ENCODE assay signal across 1 fruit fly cellular context in genomic region chr3R:9771519-9771972, dm6.
A peak's percentile ranks its signal among the peaks of the same experiment; 100 is the strongest.
TF ChIP-seq lines count a peak whose summit lies in the region.

TSS of gene CG9471 (minus strand) at chr3R:9771542.

TF ChIP-seq in whole organism, embryonic, 481 proteins besides CTCF, POLR2A, EP300 and RAD21 (continued from another document and continues in another):
- peak; percentile 75 for TF ChIP-seq run (tag; optimal IDR thresholded peaks at IDR 0.05; lab: Kevin White, UChicago)
- TF ChIP-seq CG10366 (GFP tag; IDR thresholded peaks at IDR 0.05; lab: Robert Waterston, UW), result peak; percentile 93
- peak; percentile 82 for TF ChIP-seq CG9437 (GFP tag; optimal IDR thresholded peaks at IDR 0.05; lab: Kevin White, UChicago)
- TF ChIP-seq slou (GFP tag; optimal IDR thresholded peaks at IDR 0.05; lab: Kevin White, UChicago), result peak; percentile 91
- peak; percentile 80 for TF ChIP-seq onecut (GFP tag; IDR thresholded peaks at IDR 0.05; lab: Robert Waterston, UW)
- peak; percentile 73 for TF ChIP-seq CG7271 (tag; optimal IDR thresholded peaks at IDR 0.05; lab: Kevin White, UChicago)
- TF ChIP-seq CG6654 (GFP tag; optimal IDR thresholded peaks at IDR 0.05; lab: Kevin White, UChicago), result peak; percentile 78
- TF ChIP-seq CG10147 (GFP tag; optimal IDR thresholded peaks at IDR 0.05; lab: Kevin White, UChicago), result peak; percentile 82
- peak; percentile 97 for TF ChIP-seq Ets65A (GFP tag; lab: Kevin White, UChicago)
- peak; percentile 88 for TF ChIP-seq Six4 (GFP tag; optimal IDR thresholded peaks at IDR 0.05; lab: Kevin White, UChicago)
- peak; percentile 83 for TF ChIP-seq CG12744 (GFP tag; optimal IDR thresholded peaks at IDR 0.05; lab: Kevin White, UChicago)
- peak; percentile 96 for TF ChIP-seq Ptx1 (GFP tag; IDR thresholded peaks at IDR 0.05; lab: Robert Waterston, UW)
- TF ChIP-seq Rfx (GFP tag; IDR thresholded peaks at IDR 0.05; lab: Robert Waterston, UW), result peak; percentile 93
- peak; percentile 85; the same call in 2 of the 3 replicates for TF ChIP-seq CG3726 (GFP tag; IDR thresholded peaks at IDR 0.05; lab: Robert Waterston, UW)
- peak; percentile 79 for TF ChIP-seq CG9876 (GFP tag; optimal IDR thresholded peaks at IDR 0.05; lab: Kevin White, UChicago)
- peak; percentile 91 for TF ChIP-seq CG13775 (GFP tag; optimal IDR thresholded peaks at IDR 0.05; lab: Kevin White, UChicago)
- peak; percentile 87 for TF ChIP-seq al (GFP tag; IDR thresholded peaks at IDR 0.05; lab: Robert Waterston, UW)
- TF ChIP-seq Hmr (GFP tag; optimal IDR thresholded peaks at IDR 0.05; lab: Kevin White, UChicago), result peak; percentile 92
- TF ChIP-seq CG10979 (tag; optimal IDR thresholded peaks at IDR 0.05; lab: Kevin White, UChicago), result peak; percentile 86
- peak; percentile 64 for TF ChIP-seq CG10274 (GFP tag; optimal IDR thresholded peaks at IDR 0.05; lab: Kevin White, UChicago)
- peak; percentile 94 for TF ChIP-seq CG32532 (GFP tag; IDR thresholded peaks at IDR 0.05; lab: Robert Waterston, UW)
- peak; percentile 80; the same call in 2 of the 3 replicates for TF ChIP-seq jigr1 (GFP tag; IDR thresholded peaks at IDR 0.05; lab: Robert Waterston, UW)
- peak; percentile 77 for TF ChIP-seq CG17912 (GFP tag; optimal IDR thresholded peaks at IDR 0.05; lab: Kevin White, UChicago)
- peak; percentile 89 for TF ChIP-seq Blimp-1 (GFP tag; optimal IDR thresholded peaks at IDR 0.05; lab: Kevin White, UChicago)
- peak; percentile 77 for TF ChIP-seq ken (GFP tag; IDR thresholded peaks at IDR 0.05; lab: Robert Waterston, UW)
- peak; percentile 87 for TF ChIP-seq CG15514 (GFP tag; optimal IDR thresholded peaks at IDR 0.05; lab: Kevin White, UChicago)
- peak; percentile 90 for TF ChIP-seq B-H1 (GFP tag; IDR thresholded peaks at IDR 0.05; lab: Robert Waterston, UW)
- no peak for TF ChIP-seq Doc3 (GFP tag; IDR thresholded peaks at IDR 0.05; lab: Robert Waterston, UW; ENCODE audit: partially characterized antibody)
- peak; percentile 90 for TF ChIP-seq CG7556 (GFP tag; optimal IDR thresholded peaks at IDR 0.05; lab: Kevin White, UChicago)
- peak; percentile 69 for TF ChIP-seq CG2116 (GFP tag; optimal IDR thresholded peaks at IDR 0.05; lab: Kevin White, UChicago)
- TF ChIP-seq sr (GFP tag; IDR thresholded peaks at IDR 0.05; lab: Robert Waterston, UW), result peak; percentile 48; the same call in 1 of the 3 replicates
- TF ChIP-seq dmrt99B (tag; optimal IDR thresholded peaks at IDR 0.05; lab: Kevin White, UChicago), result peak; percentile 91
- TF ChIP-seq NK7.1 (GFP tag; optimal IDR thresholded peaks at IDR 0.05; lab: Kevin White, UChicago), result peak; percentile 85
- no peak for TF ChIP-seq CG8478 (optimal IDR thresholded peaks at IDR 0.05; lab: Kevin White, UChicago)
- peak; percentile 30 for TF ChIP-seq kni (GFP tag; optimal IDR thresholded peaks at IDR 0.05; lab: Kevin White, UChicago)
- TF ChIP-seq CG2120 (GFP tag; optimal IDR thresholded peaks at IDR 0.05; lab: Kevin White, UChicago), result peak; percentile 96
- TF ChIP-seq NFAT (GFP tag; IDR thresholded peaks at IDR 0.05; lab: Robert Waterston, UW), result peak; percentile 72
- peak; percentile 85 for TF ChIP-seq CG12104 (GFP tag; optimal IDR thresholded peaks at IDR 0.05; lab: Kevin White, UChicago)
- no peak for TF ChIP-seq prd (optimal IDR thresholded peaks at IDR 0.05; lab: Kevin White, UChicago)
- peak; percentile 96 for TF ChIP-seq prd (GFP tag; IDR thresholded peaks at IDR 0.05; lab: Robert Waterston, UW)
- TF ChIP-seq lab (GFP tag; optimal IDR thresholded peaks at IDR 0.05; lab: Kevin White, UChicago), result peak; percentile 96
- peak; percentile 80 for TF ChIP-seq gsb (GFP tag; IDR thresholded peaks at IDR 0.05; lab: Robert Waterston, UW)
- TF ChIP-seq BtbVII (GFP tag; optimal IDR thresholded peaks at IDR 0.05; lab: Kevin White, UChicago), result peak; percentile 89
- peak; percentile 85 for TF ChIP-seq bowl (GFP tag; IDR thresholded peaks at IDR 0.05; lab: Robert Waterston, UW)
- TF ChIP-seq CG2199 (GFP tag; IDR thresholded peaks at IDR 0.05; lab: Robert Waterston, UW), result 0 out of 3 replicates have a peak, but pooled peaks have one; percentile 52
- TF ChIP-seq CG6791 (GFP tag; IDR thresholded peaks at IDR 0.05; lab: Robert Waterston, UW; ENCODE audit: partially characterized antibody), result no peak
- TF ChIP-seq CG14860 (GFP tag; IDR thresholded peaks at IDR 0.05; lab: Robert Waterston, UW; ENCODE audit: partially characterized antibody), result no peak
- TF ChIP-seq CG6683 (GFP tag; optimal IDR thresholded peaks at IDR 0.05; lab: Kevin White, UChicago), result peak; percentile 85
- TF ChIP-seq CG13123 (GFP tag; optimal IDR thresholded peaks at IDR 0.05; lab: Kevin White, UChicago), result peak; percentile 83
- peak; percentile 73 for TF ChIP-seq pb (GFP tag; optimal IDR thresholded peaks at IDR 0.05; lab: Kevin White, UChicago)
- peak; percentile 83 for TF ChIP-seq Mes4 (GFP tag; optimal IDR thresholded peaks at IDR 0.05; lab: Kevin White, UChicago)
- peak; percentile 49 for TF ChIP-seq Hey (tag; optimal IDR thresholded peaks at IDR 0.05; lab: Kevin White, UChicago)
- TF ChIP-seq CG1602 (GFP tag; optimal IDR thresholded peaks at IDR 0.05; lab: Kevin White, UChicago), result peak; percentile 87
- TF ChIP-seq sens (GFP tag; lab: Kevin White, UChicago), result peak; percentile 98
- peak; percentile 88 for TF ChIP-seq peb (GFP tag; IDR thresholded peaks at IDR 0.05; lab: Robert Waterston, UW)
- TF ChIP-seq Myb (GFP tag; optimal IDR thresholded peaks at IDR 0.05; lab: Kevin White, UChicago), result peak; percentile 74
- TF ChIP-seq dm (GFP tag; optimal IDR thresholded peaks at IDR 0.05; lab: Kevin White, UChicago), result peak; percentile 68
- TF ChIP-seq CG9609 (GFP tag; optimal IDR thresholded peaks at IDR 0.05; lab: Kevin White, UChicago), result peak; percentile 84
- peak; percentile 93 for TF ChIP-seq sisA (GFP tag; IDR thresholded peaks at IDR 0.05; lab: Robert Waterston, UW)
- TF ChIP-seq ac (GFP tag; optimal IDR thresholded peaks at IDR 0.05; lab: Kevin White, UChicago), result peak; percentile 29
- TF ChIP-seq gem (tag; optimal IDR thresholded peaks at IDR 0.05; lab: Kevin White, UChicago), result peak; percentile 95
- peak; percentile 33 for TF ChIP-seq stwl (tag; optimal IDR thresholded peaks at IDR 0.05; lab: Kevin White, UChicago)
- TF ChIP-seq so (GFP tag; IDR thresholded peaks at IDR 0.05; lab: Robert Waterston, UW), result peak; percentile 84
- TF ChIP-seq CG6254 (GFP tag; optimal IDR thresholded peaks at IDR 0.05; lab: Kevin White, UChicago), result peak; percentile 72
- peak; percentile 87 for TF ChIP-seq ttk (GFP tag; IDR thresholded peaks at IDR 0.05; lab: Robert Waterston, UW)
- TF ChIP-seq Mrtf (GFP tag; IDR thresholded peaks at IDR 0.05; lab: Robert Waterston, UW), result peak; percentile 85
- peak; percentile 87 for TF ChIP-seq Ssrp (tag; optimal IDR thresholded peaks at IDR 0.05; lab: Kevin White, UChicago)
- peak; percentile 94 for TF ChIP-seq sob (GFP tag; IDR thresholded peaks at IDR 0.05; lab: Robert Waterston, UW)
- peak; percentile 85 for TF ChIP-seq Sox100B (GFP tag; optimal IDR thresholded peaks at IDR 0.05; lab: Kevin White, UChicago)
- peak; percentile 85 for TF ChIP-seq zfh2 (GFP tag; optimal IDR thresholded peaks at IDR 0.05; lab: Kevin White, UChicago)
- TF ChIP-seq CG2129 (GFP tag; IDR thresholded peaks at IDR 0.05; lab: Robert Waterston, UW; ENCODE audit: partially characterized antibody), result no peak
- peak; percentile 88 to 92 for TF ChIP-seq Pdp1 (GFP tag; optimal IDR thresholded peaks at IDR 0.05; lab: Kevin White, UChicago)
- TF ChIP-seq pnt (GFP tag; optimal IDR thresholded peaks at IDR 0.05; lab: Kevin White, UChicago), result peak; percentile 89
- TF ChIP-seq Lhr (GFP tag; optimal IDR thresholded peaks at IDR 0.05; lab: Kevin White, UChicago), result peak; percentile 34
- TF ChIP-seq CG6689 (GFP tag; IDR thresholded peaks at IDR 0.05; lab: Robert Waterston, UW), result peak; percentile 94
- peak; percentile 76 for TF ChIP-seq CG2202 (tag; optimal IDR thresholded peaks at IDR 0.05; lab: Kevin White, UChicago)
- peak; percentile 87 for TF ChIP-seq CG15601 (tag; optimal IDR thresholded peaks at IDR 0.05; lab: Kevin White, UChicago)
- TF ChIP-seq Nf-YA (GFP tag; IDR thresholded peaks at IDR 0.05; lab: Robert Waterston, UW), result peak; percentile 88
- peak; percentile 14 for TF ChIP-seq CG8359 (GFP tag; optimal IDR thresholded peaks at IDR 0.05; lab: Kevin White, UChicago; ENCODE audit: borderline replicate concordance)
- peak; percentile 94 for TF ChIP-seq stc (GFP tag; IDR thresholded peaks at IDR 0.05; lab: Robert Waterston, UW)
- peak; percentile 81 for TF ChIP-seq Asciz (GFP tag; optimal IDR thresholded peaks at IDR 0.05; lab: Kevin White, UChicago)
- peak; percentile 76; the same call in 1 of the 2 replicates for TF ChIP-seq toy (GFP tag; IDR thresholded peaks at IDR 0.05; lab: Robert Waterston, UW)
- TF ChIP-seq mirr (GFP tag; optimal IDR thresholded peaks at IDR 0.05; lab: Kevin White, UChicago), result peak; percentile 88
- peak; percentile 88 for TF ChIP-seq Hmx (GFP tag; optimal IDR thresholded peaks at IDR 0.05; lab: Kevin White, UChicago)
- peak; percentile 90 for TF ChIP-seq Rx (GFP tag; IDR thresholded peaks at IDR 0.05; lab: Robert Waterston, UW)
- peak; percentile 79 for TF ChIP-seq shn (GFP tag; optimal IDR thresholded peaks at IDR 0.05; lab: Kevin White, UChicago)
- peak; percentile 77 for TF ChIP-seq ssp (GFP tag; IDR thresholded peaks at IDR 0.05; lab: Robert Waterston, UW)
- TF ChIP-seq Hsf (GFP tag; optimal IDR thresholded peaks at IDR 0.05; lab: Kevin White, UChicago), result peak; percentile 94
- peak; percentile 87 for TF ChIP-seq pho (GFP tag; optimal IDR thresholded peaks at IDR 0.05; lab: Kevin White, UChicago)
- TF ChIP-seq CG17385 (GFP tag; optimal IDR thresholded peaks at IDR 0.05; lab: Kevin White, UChicago), result peak; percentile 91
- peak; percentile 80 for TF ChIP-seq CG33213 (GFP tag; optimal IDR thresholded peaks at IDR 0.05; lab: Kevin White, UChicago)
- peak; percentile 80 for TF ChIP-seq CG1529 (GFP tag; optimal IDR thresholded peaks at IDR 0.05; lab: Kevin White, UChicago)
- peak; percentile 71; the same call in 1 of the 3 replicates for TF ChIP-seq C15 (GFP tag; IDR thresholded peaks at IDR 0.05; lab: Robert Waterston, UW)
- TF ChIP-seq caup (GFP tag; optimal IDR thresholded peaks at IDR 0.05; lab: Kevin White, UChicago; ENCODE audit: severe bottlenecking), result peak; percentile 87
- peak; percentile 74 for TF ChIP-seq ro (GFP tag; IDR thresholded peaks at IDR 0.05; lab: Robert Waterston, UW)
- TF ChIP-seq exex (tag; optimal IDR thresholded peaks at IDR 0.05; lab: Kevin White, UChicago), result peak; percentile 92
- peak; percentile 93 for TF ChIP-seq CG30403 (GFP tag; optimal IDR thresholded peaks at IDR 0.05; lab: Kevin White, UChicago)
- no peak for TF ChIP-seq cg (GFP tag; optimal IDR thresholded peaks at IDR 0.05; lab: Kevin White, UChicago)
- TF ChIP-seq abd-A (tag; optimal IDR thresholded peaks at IDR 0.05; lab: Kevin White, UChicago), result no peak
- peak; percentile 86 for TF ChIP-seq jumu (GFP tag; optimal IDR thresholded peaks at IDR 0.05; lab: Kevin White, UChicago)
- peak; percentile 61 for TF ChIP-seq CG4360 (GFP tag; IDR thresholded peaks at IDR 0.05; lab: Robert Waterston, UW)
- peak; percentile 73 for TF ChIP-seq Poxn (GFP tag; IDR thresholded peaks at IDR 0.05; lab: Robert Waterston, UW)
- peak; percentile 68 for TF ChIP-seq CG8281 (tag; optimal IDR thresholded peaks at IDR 0.05; lab: Kevin White, UChicago)
- peak; percentile 94 for TF ChIP-seq Dip3 (GFP tag; optimal IDR thresholded peaks at IDR 0.05; lab: Kevin White, UChicago)
- TF ChIP-seq CG5180 (GFP tag; optimal IDR thresholded peaks at IDR 0.05; lab: Kevin White, UChicago), result peak; percentile 70
- peak; percentile 59 for TF ChIP-seq CG7928 (GFP tag; optimal IDR thresholded peaks at IDR 0.05; lab: Kevin White, UChicago)
- peak; percentile 90 for TF ChIP-seq CG14050 (GFP tag; IDR thresholded peaks at IDR 0.05; lab: Robert Waterston, UW)
- peak; percentile 89 for TF ChIP-seq CG1233 (GFP tag; optimal IDR thresholded peaks at IDR 0.05; lab: Kevin White, UChicago)
- TF ChIP-seq CG34376 (GFP tag; optimal IDR thresholded peaks at IDR 0.05; lab: Kevin White, UChicago), result peak; percentile 87
- TF ChIP-seq CG8388 (GFP tag; optimal IDR thresholded peaks at IDR 0.05; lab: Kevin White, UChicago), result peak; percentile 97
- peak; percentile 47 for TF ChIP-seq gt (GFP tag; IDR thresholded peaks at IDR 0.05; lab: Robert Waterston, UW)
- TF ChIP-seq CG31441 (GFP tag; IDR thresholded peaks at IDR 0.05; lab: Robert Waterston, UW), result peak; percentile 95
- TF ChIP-seq Scr (GFP tag; IDR thresholded peaks at IDR 0.05; lab: Robert Waterston, UW; ENCODE audit: partially characterized antibody), result no peak
- TF ChIP-seq CG3995 (GFP tag; optimal IDR thresholded peaks at IDR 0.05; lab: Kevin White, UChicago), result peak; percentile 69
- peak; percentile 90 for TF ChIP-seq ERR (GFP tag; optimal IDR thresholded peaks at IDR 0.05; lab: Kevin White, UChicago)
- TF ChIP-seq CG6765 (GFP tag; optimal IDR thresholded peaks at IDR 0.05; lab: Kevin White, UChicago), result peak; percentile 88
- TF ChIP-seq ase (GFP tag; IDR thresholded peaks at IDR 0.05; lab: Robert Waterston, UW), result peak; percentile 91
- TF ChIP-seq GATAe (GFP tag; conservative IDR thresholded peaks at IDR 0.05; lab: Robert Waterston, UW), result peak; percentile 88
- TF ChIP-seq mam (GFP tag; optimal IDR thresholded peaks at IDR 0.05; lab: Kevin White, UChicago), result peak; percentile 95
- TF ChIP-seq Nf-YC (tag; optimal IDR thresholded peaks at IDR 0.05; lab: Kevin White, UChicago), result peak; percentile 82
- peak; percentile 86 for TF ChIP-seq CG12219 (GFP tag; optimal IDR thresholded peaks at IDR 0.05; lab: Kevin White, UChicago)
- TF ChIP-seq CG34224 (GFP tag; IDR thresholded peaks at IDR 0.05; lab: Robert Waterston, UW; ENCODE audit: partially characterized antibody), result no peak
- no peak for TF ChIP-seq mld (GFP tag; IDR thresholded peaks at IDR 0.05; lab: Robert Waterston, UW; ENCODE audit: partially characterized antibody)
- peak; percentile 90 to 93 for TF ChIP-seq dpn (GFP tag; optimal IDR thresholded peaks at IDR 0.05; lab: Kevin White, UChicago)
- peak; percentile 90 for TF ChIP-seq sd (tag; optimal IDR thresholded peaks at IDR 0.05; lab: Kevin White, UChicago)
- TF ChIP-seq CG10959 (GFP tag; IDR thresholded peaks at IDR 0.05; lab: Robert Waterston, UW), result peak; percentile 81
- TF ChIP-seq CG2712 (tag; optimal IDR thresholded peaks at IDR 0.05; lab: Kevin White, UChicago), result peak; percentile 92
- TF ChIP-seq psq (GFP tag; optimal IDR thresholded peaks at IDR 0.05; lab: Kevin White, UChicago), result peak; percentile 57
- TF ChIP-seq cas (GFP tag; IDR thresholded peaks at IDR 0.05; lab: Robert Waterston, UW), result peak; percentile 91
- TF ChIP-seq Side (GFP tag; optimal IDR thresholded peaks at IDR 0.05; lab: Kevin White, UChicago), result peak; percentile 88
- TF ChIP-seq CG11398 (GFP tag; optimal IDR thresholded peaks at IDR 0.05; lab: Kevin White, UChicago), result peak; percentile 35
